Worm (Caenorhabditis elegans) whole organism, L4 larva: Measurements from ENCODE around the gene T10D4.15.

ENCODE experiments used
- F49E8.2 ChIP-seq: sonication (generic microtip); optimal IDR thresholded peaks from 2 replicates; lab custom pipeline; 2016; ENCODE audit warnings: missing compliant biosample characterization, mild to moderate bottlenecking, missing genetic modification characterization, borderline replicate concordance
- ama-1 ChIP-seq: fragments of 150-350 bp; optimal IDR thresholded peaks from 2 replicates; lab custom pipeline; 2014; ENCODE audit warnings: inconsistent platforms, mixed read lengths
- ceh-44 ChIP-seq: fragments of 200-800 bp; sonication (Bioruptor generic); IDR thresholded peaks from 2 replicates; pipeline ENCODE4 v1.3.6; 2022; ENCODE audit warnings: missing genetic modification reagents, missing genetic modification characterization, missing compliant biosample characterization
- dmd-9 ChIP-seq: fragments of 200-800 bp; sonication (Bioruptor generic); IDR thresholded peaks from 2 replicates; pipeline ENCODE4 v1.3.6; 2022; ENCODE audit warnings: missing genetic modification reagents, missing genetic modification characterization, missing compliant biosample characterization
- hlh-11 ChIP-seq: fragments of 200-800 bp; sonication (Bioruptor generic); optimal IDR thresholded peaks from 2 replicates; lab custom pipeline; 2018; ENCODE audit warnings: mild to moderate bottlenecking, missing genetic modification characterization, missing compliant biosample characterization
- nhr-11 ChIP-seq: fragments of 150-350 bp; optimal IDR thresholded peaks from 2 replicates; lab custom pipeline; 2014; ENCODE audit warnings: missing biosample characterization, missing genetic modification characterization
- nhr-111 ChIP-seq: fragments of 200-800 bp; sonication (Bioruptor generic); optimal IDR thresholded peaks from 2 replicates; lab custom pipeline; 2018; ENCODE audit warnings: mild to moderate bottlenecking, missing genetic modification characterization, missing compliant biosample characterization
- nhr-25 ChIP-seq: sonication (generic microtip); optimal IDR thresholded peaks from 2 replicates; lab custom pipeline; 2017; ENCODE audit warnings: missing genetic modification characterization, mild to moderate bottlenecking, missing compliant biosample characterization, antibody characterized with exemption, moderate library complexity, borderline replicate concordance; ENCODE audit not compliant: insufficient read depth
- nhr-48 ChIP-seq: sonication (generic microtip); optimal IDR thresholded peaks from 2 replicates; lab custom pipeline; 2016; ENCODE audit warnings: mild to moderate bottlenecking, missing genetic modification characterization, missing compliant biosample characterization
- skn-1 ChIP-seq: fragments of 150-350 bp; optimal IDR thresholded peaks from 2 replicates; lab custom pipeline; 2014; ENCODE audit warnings: missing biosample characterization, missing genetic modification characterization
- snpc-4 ChIP-seq: fragments of 150-350 bp; optimal IDR thresholded peaks from 2 replicates; lab custom pipeline; 2014; ENCODE audit warnings: missing biosample characterization, missing genetic modification characterization
- unc-62 ChIP-seq, 3 experiments: fragments of 150-350 bp in 1 of 3; sonication (generic microtip); optimal IDR thresholded peaks in 2 of 3; peaks in 1 of 3; 1 replicate in 1 of 3; 2 replicates in 2 of 3; lab custom pipeline; 2014 to 2017; ENCODE audit warnings: missing biosample characterization in 3 of 3, missing genetic modification characterization in 3 of 3, missing genetic modification reagents in 3 of 3, missing genotype in 1 of 3

DNA sequence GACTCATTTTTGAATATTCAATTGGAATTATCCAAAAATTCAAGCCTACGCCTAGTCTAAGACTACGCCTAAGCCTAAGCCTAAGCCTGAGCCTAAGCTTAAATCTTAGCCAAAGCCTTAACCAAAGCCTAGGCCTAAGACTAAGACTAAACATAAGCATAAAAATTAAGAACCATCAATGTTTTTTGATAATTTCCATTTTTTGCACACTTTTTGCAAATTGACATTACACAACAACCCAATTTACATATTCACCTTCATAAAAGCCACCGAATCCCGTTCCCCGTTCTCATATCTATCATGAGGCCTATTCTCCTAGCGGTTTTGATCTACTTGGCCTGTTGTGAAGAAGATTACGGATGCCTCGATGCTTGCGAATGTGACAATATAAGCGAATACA, 28.5 kb upstream of the T10D4.15 start, which contains the start of gene T10D4.7:
- TF ChIP-seq dmd-9 (GFP tag; lab: Robert Waterston, UW) (no peak), nhr-25 (tag; lab: Kevin White, UChicago) (no peak), nhr-111 (GFP tag; lab: Kevin White, UChicago) (no peak), unc-62 (GFP tag; optimal IDR thresholded peaks at IDR 0.05 in 1 of 2; lab: Kevin White, UChicago) (no peak), unc-62 (tag; optimal IDR thresholded peaks at IDR 0.05; lab: Kevin White, UChicago) (no peak), snpc-4 (tag; lab: Kevin White, UChicago) (no peak), skn-1 (tag; lab: Kevin White, UChicago) (no peak), nhr-48 (tag; lab: Kevin White, UChicago) (no peak), ama-1 (lab: Kevin White, UChicago) (no peak), hlh-11 (tag; lab: Kevin White, UChicago) (no peak), ceh-44 (GFP tag; lab: Robert Waterston, UW) (no peak), nhr-11 (tag; lab: Kevin White, UChicago) (no peak), F49E8.2 (no peak)
